Worm (Caenorhabditis elegans) whole organism, midembryonic: ENCODE measurements around the gene K03B4.2.

ENCODE experiments used
- T22C8.4 ChIP-seq: fragments of 200-800 bp; sonication (Bioruptor generic); IDR thresholded peaks from 2 replicates; pipeline ENCODE4 v1.3.6; 2022; ENCODE audit warnings: missing genetic modification characterization, missing compliant biosample characterization
- klf-2 ChIP-seq: fragments of 200-800 bp; sonication (Bioruptor generic); conservative IDR thresholded peaks from 2 replicates; pipeline ENCODE4 v1.3.6; 2022; ENCODE audit warnings: missing genetic modification reagents, missing genetic modification characterization, missing compliant biosample characterization
- med-1 ChIP-seq: sonication (generic microtip); optimal IDR thresholded peaks from 2 replicates; lab custom pipeline; 2017; ENCODE audit warnings: missing genetic modification characterization, mild to moderate bottlenecking, missing compliant biosample characterization, antibody characterized with exemption, missing genetic modification reagents; ENCODE audit not compliant: insufficient read depth
- ref-1 ChIP-seq: fragments of 200-800 bp; sonication (Bioruptor generic); conservative IDR thresholded peaks from 2 replicates; pipeline ENCODE4 v1.3.6; 2022; ENCODE audit warnings: missing genetic modification reagents, missing genetic modification characterization, missing compliant biosample characterization
- tab-1 ChIP-seq: fragments of 200-800 bp; sonication (Bioruptor generic); IDR thresholded peaks from 2 replicates; pipeline ENCODE4 v1.3.6; 2022; ENCODE audit warnings: missing genetic modification characterization, missing compliant biosample characterization
- ztf-23 ChIP-seq: fragments of 200-800 bp; sonication (Bioruptor generic); IDR thresholded peaks from 2 replicates; pipeline ENCODE4 v1.3.6; 2022; ENCODE audit warnings: missing genetic modification reagents, missing genetic modification characterization, missing compliant biosample characterization
- ztf-29 ChIP-seq: fragments of 200-800 bp; sonication (Bioruptor generic); IDR thresholded peaks from 2 replicates; pipeline ENCODE4 v1.3.6; 2022; ENCODE audit warnings: missing genetic modification reagents, missing genetic modification characterization, missing compliant biosample characterization

DNA sequence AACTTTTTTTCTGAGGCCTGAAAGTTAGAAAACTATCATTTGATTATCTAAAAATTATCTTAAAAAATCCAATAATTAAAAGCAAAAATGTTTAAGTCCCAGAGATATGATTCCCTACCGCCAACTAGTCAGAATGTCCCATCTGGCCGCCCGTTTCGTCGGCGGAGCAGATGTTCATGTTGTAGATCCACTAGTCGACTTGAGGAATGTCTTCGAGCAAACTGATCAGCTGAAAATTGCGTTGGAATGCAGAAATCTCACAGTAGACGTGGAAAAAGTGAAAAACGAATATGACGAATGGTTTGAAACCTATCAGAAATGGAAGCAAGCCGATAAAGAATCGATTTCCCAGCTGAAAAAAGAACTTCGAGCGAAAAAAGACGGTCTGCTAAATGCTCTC is 1.4 kb downstream of the K03B4.2 start, which contains the start of gene K03B4.1:
- TF ChIP-seq med-1 (GFP tag; lab: Kevin White, UChicago) (no peak), ztf-23 (GFP tag; lab: Robert Waterston, UW) (no peak), ref-1 (GFP tag; lab: Robert Waterston, UW) (no peak), tab-1 (GFP tag; lab: Robert Waterston, UW) (no peak), ztf-29 (GFP tag; lab: Robert Waterston, UW) (no peak), T22C8.4 (no peak), klf-2 (no peak)
